Worm (Caenorhabditis elegans) whole organism, L1 larva: Measurements from ENCODE around the gene F53F1.6.
A peak's percentile ranks its signal among the peaks of the same experiment; 100 is the strongest.

Experiments used
- C04F5.9 ChIP-seq: sonication (generic microtip); optimal IDR thresholded peaks from 2 replicates; lab custom pipeline; 2016; ENCODE audit warnings: missing genetic modification characterization, missing compliant biosample characterization
- Y116A8C.19 ChIP-seq: sonication (generic microtip); optimal IDR thresholded peaks from 2 replicates; lab custom pipeline; 2016; ENCODE audit warnings: missing compliant biosample characterization, missing genetic modification characterization, borderline replicate concordance
- aha-1 ChIP-seq: fragments of 150-350 bp; optimal IDR thresholded peaks from 2 replicates; lab custom pipeline; 2014; ENCODE audit warnings: missing biosample characterization, missing genetic modification characterization
- aly-2 ChIP-seq: fragments of 150-350 bp; optimal IDR thresholded peaks from 2 replicates; lab custom pipeline; 2014; ENCODE audit warnings: missing biosample characterization, missing genetic modification characterization
- ama-1 ChIP-seq: fragments of 150-350 bp; optimal IDR thresholded peaks from 2 replicates; lab custom pipeline; 2014
- blmp-1 ChIP-seq: fragments of 150-350 bp; optimal IDR thresholded peaks from 2 replicates; lab custom pipeline; 2014; ENCODE audit warnings: missing biosample characterization, missing genetic modification characterization
- ceh-63 ChIP-seq: fragments of 200-800 bp; sonication (Bioruptor generic); optimal IDR thresholded peaks from 2 replicates; lab custom pipeline; 2018; ENCODE audit warnings: mild to moderate bottlenecking, missing genetic modification characterization, missing compliant biosample characterization
- ceh-8 ChIP-seq: fragments of 200-800 bp; sonication (Bioruptor generic); optimal IDR thresholded peaks from 2 replicates; lab custom pipeline; 2018; ENCODE audit warnings: mild to moderate bottlenecking, missing genetic modification characterization, moderate library complexity, missing compliant biosample characterization
- ceh-82 ChIP-seq, 3 experiments: fragments of 150-350 bp in 1 of 3; sonication (generic microtip) in 2 of 3; optimal IDR thresholded peaks; 2 replicates each; lab custom pipeline; 2014 to 2017; ENCODE audit warnings: missing biosample characterization in 3 of 3, missing genetic modification characterization in 3 of 3
- ceh-88 ChIP-seq: fragments of 200-800 bp; sonication (Bioruptor generic); IDR thresholded peaks from 2 replicates; pipeline ENCODE4 v1.3.6; 2022; ENCODE audit warnings: missing genetic modification characterization, missing compliant biosample characterization
- dpl-1 ChIP-seq, 3 experiments: fragments of 150-350 bp in 2 of 3; sonication (generic microtip) in 1 of 3; optimal IDR thresholded peaks; 2 replicates each; lab custom pipeline; 2014 to 2017; ENCODE audit warnings: missing biosample characterization in 3 of 3, missing genetic modification characterization in 3 of 3, missing genetic modification reagents in 3 of 3
- efl-1 ChIP-seq, 4 experiments: fragments of 150-350 bp; optimal IDR thresholded peaks in 3 of 4; peaks in 1 of 4; 1 replicate in 1 of 4; 2 replicates in 3 of 4; lab custom pipeline; 2014; ENCODE audit warnings: missing biosample characterization in 2 of 4, missing genetic modification characterization in 2 of 4, missing genetic modification reagents in 2 of 4
- egl-13 ChIP-seq: sonication (generic microtip); optimal IDR thresholded peaks from 2 replicates; lab custom pipeline; 2016; ENCODE audit warnings: missing genotype, missing genetic modification reagents, missing genetic modification characterization, missing compliant biosample characterization
- elt-2 ChIP-seq: sonication (generic microtip); optimal IDR thresholded peaks from 2 replicates; lab custom pipeline; 2016; ENCODE audit warnings: missing genetic modification characterization, mild to moderate bottlenecking, inconsistent platforms, missing compliant biosample characterization, missing genetic modification reagents
- ets-5 ChIP-seq: fragments of 200-800 bp; sonication (Bioruptor generic); IDR thresholded peaks from 2 replicates; pipeline ENCODE4 v1.3.6; 2022; ENCODE audit warnings: missing genetic modification characterization, missing compliant biosample characterization
- fkh-8 ChIP-seq: sonication (generic microtip); optimal IDR thresholded peaks from 2 replicates; lab custom pipeline; 2016; ENCODE audit warnings: mild to moderate bottlenecking, missing genetic modification characterization, missing compliant biosample characterization
- grh-1 ChIP-seq: fragments of 200-800 bp; sonication (Bioruptor generic); IDR thresholded peaks from 2 replicates; pipeline ENCODE4 v1.3.6; 2022; ENCODE audit warnings: missing genetic modification reagents, missing genetic modification characterization, missing compliant biosample characterization
- hlh-17 ChIP-seq: fragments of 200-800 bp; sonication (Bioruptor generic); optimal IDR thresholded peaks from 2 replicates; lab custom pipeline; 2018; ENCODE audit warnings: missing genetic modification characterization, mild to moderate bottlenecking, missing compliant biosample characterization, moderate library complexity, borderline replicate concordance
- hlh-4 ChIP-seq: sonication (generic microtip); optimal IDR thresholded peaks from 2 replicates; lab custom pipeline; 2016; ENCODE audit warnings: mild to moderate bottlenecking, missing genetic modification characterization, missing compliant biosample characterization
- hpl-2 ChIP-seq: fragments of 150-350 bp; optimal IDR thresholded peaks from 2 replicates; lab custom pipeline; 2014; ENCODE audit warnings: missing biosample characterization, missing genetic modification reagents, missing genetic modification characterization
- irx-1 ChIP-seq: sonication (generic microtip); optimal IDR thresholded peaks from 2 replicates; lab custom pipeline; 2016; ENCODE audit warnings: missing genetic modification characterization, missing compliant biosample characterization
- isw-1 ChIP-seq: fragments of 200-800 bp; sonication (Bioruptor generic); IDR thresholded peaks from 2 replicates; pipeline ENCODE4 v1.3.6; 2022; ENCODE audit warnings: missing genetic modification characterization, missing compliant biosample characterization
- jun-1 ChIP-seq: fragments of 150-350 bp; optimal IDR thresholded peaks from 2 replicates; lab custom pipeline; 2014; ENCODE audit warnings: missing biosample characterization, missing genetic modification reagents, missing genetic modification characterization
- lin-13 ChIP-seq: fragments of 150-350 bp; optimal IDR thresholded peaks from 2 replicates; lab custom pipeline; 2014; ENCODE audit warnings: missing biosample characterization, missing genetic modification reagents, missing genetic modification characterization
- lin-35 ChIP-seq, 2 experiments: fragments of 150-350 bp; optimal IDR thresholded peaks; 2 replicates each; lab custom pipeline; 2014; ENCODE audit warnings: missing biosample characterization in 2 of 2, missing genetic modification characterization in 2 of 2, missing genetic modification reagents in 2 of 2
- lin-39 ChIP-seq: fragments of 150-350 bp; optimal IDR thresholded peaks from 2 replicates; lab custom pipeline; 2014; ENCODE audit warnings: missing biosample characterization, missing genetic modification reagents, missing genetic modification characterization
- lsy-2 ChIP-seq, 2 experiments: fragments of 150-350 bp; optimal IDR thresholded peaks; 2 replicates each; lab custom pipeline; 2014; ENCODE audit warnings: missing biosample characterization in 2 of 2, missing genetic modification characterization in 2 of 2
- nhr-20 ChIP-seq: sonication (generic microtip); optimal IDR thresholded peaks from 2 replicates; lab custom pipeline; 2016; ENCODE audit warnings: mild to moderate bottlenecking, missing genetic modification characterization, missing compliant biosample characterization
- nhr-237 ChIP-seq: fragments of 150-350 bp; optimal IDR thresholded peaks from 2 replicates; lab custom pipeline; 2014; ENCODE audit warnings: missing biosample characterization, missing genetic modification characterization
- nhr-71 ChIP-seq: sonication (generic microtip); optimal IDR thresholded peaks from 2 replicates; lab custom pipeline; 2016; ENCODE audit warnings: mild to moderate bottlenecking, missing genetic modification characterization, moderate library complexity, missing compliant biosample characterization
- nhr-76 ChIP-seq: sonication (generic microtip); optimal IDR thresholded peaks from 2 replicates; lab custom pipeline; 2017; ENCODE audit warnings: missing biosample characterization, missing genetic modification characterization
- nhr-84 ChIP-seq: sonication (generic microtip); optimal IDR thresholded peaks from 2 replicates; lab custom pipeline; 2017; ENCODE audit warnings: missing biosample characterization, missing genetic modification characterization
- nhr-90 ChIP-seq: sonication (generic microtip); optimal IDR thresholded peaks from 2 replicates; lab custom pipeline; 2016; ENCODE audit warnings: mild to moderate bottlenecking, missing genetic modification characterization, missing compliant biosample characterization; ENCODE audit not compliant: poor library complexity
- pag-3 ChIP-seq: sonication (generic microtip); optimal IDR thresholded peaks from 2 replicates; lab custom pipeline; 2017; ENCODE audit warnings: missing genetic modification characterization, mild to moderate bottlenecking, missing compliant biosample characterization, antibody characterized with exemption, borderline replicate concordance; ENCODE audit not compliant: insufficient read depth
- pax-3 ChIP-seq: fragments of 200-800 bp; sonication (Bioruptor generic); optimal IDR thresholded peaks from 2 replicates; lab custom pipeline; 2018; ENCODE audit warnings: mild to moderate bottlenecking, missing genetic modification characterization, moderate library complexity, missing compliant biosample characterization
- skn-1 ChIP-seq: fragments of 150-350 bp; optimal IDR thresholded peaks from 2 replicates; lab custom pipeline; 2014; ENCODE audit warnings: missing biosample characterization, missing genetic modification characterization
- snpc-4 ChIP-seq: fragments of 150-350 bp; optimal IDR thresholded peaks from 2 replicates; lab custom pipeline; 2014; ENCODE audit warnings: missing biosample characterization, missing genetic modification characterization
- snu-23 ChIP-seq: sonication (generic microtip); optimal IDR thresholded peaks from 2 replicates; lab custom pipeline; 2016; ENCODE audit warnings: missing genetic modification characterization, missing compliant biosample characterization
- sox-4 ChIP-seq: sonication (generic microtip); optimal IDR thresholded peaks from 2 replicates; lab custom pipeline; 2016; ENCODE audit warnings: missing genetic modification characterization, missing compliant biosample characterization
- sup-37 ChIP-seq: fragments of 200-800 bp; sonication (Bioruptor generic); optimal IDR thresholded peaks from 2 replicates; lab custom pipeline; 2018; ENCODE audit warnings: mild to moderate bottlenecking, missing genetic modification characterization, missing compliant biosample characterization
- swsn-7 ChIP-seq: sonication (generic microtip); optimal IDR thresholded peaks from 2 replicates; lab custom pipeline; 2016; ENCODE audit warnings: missing genetic modification characterization, missing compliant biosample characterization
- tbx-2 ChIP-seq: sonication (generic microtip); optimal IDR thresholded peaks from 2 replicates; lab custom pipeline; 2016; ENCODE audit warnings: missing genetic modification characterization, missing compliant biosample characterization
- unc-130 ChIP-seq: fragments of 150-350 bp; optimal IDR thresholded peaks from 2 replicates; lab custom pipeline; 2017; ENCODE audit warnings: missing biosample characterization, missing genetic modification characterization, inconsistent platforms
- unc-30 ChIP-seq: sonication (generic microtip); optimal IDR thresholded peaks from 2 replicates; lab custom pipeline; 2017; ENCODE audit warnings: missing biosample characterization, missing genetic modification characterization
- unc-62 ChIP-seq: fragments of 150-350 bp; optimal IDR thresholded peaks from 2 replicates; lab custom pipeline; 2014; ENCODE audit warnings: missing biosample characterization, missing genetic modification reagents, missing genetic modification characterization
- unc-86 ChIP-seq: sonication (generic microtip); optimal IDR thresholded peaks from 2 replicates; lab custom pipeline; 2016; ENCODE audit warnings: missing genetic modification characterization, missing compliant biosample characterization
- vab-15 ChIP-seq: sonication (generic microtip); optimal IDR thresholded peaks from 2 replicates; lab custom pipeline; 2017; ENCODE audit warnings: missing genotype, mild to moderate bottlenecking, missing genetic modification characterization, missing compliant biosample characterization
- zip-4 ChIP-seq: fragments of 200-800 bp; sonication (Bioruptor generic); optimal IDR thresholded peaks from 2 replicates; lab custom pipeline; 2018; ENCODE audit warnings: mild to moderate bottlenecking, missing genetic modification characterization, moderate library complexity, missing compliant biosample characterization
- ztf-4 ChIP-seq: fragments of 150-350 bp; optimal IDR thresholded peaks from 2 replicates; lab custom pipeline; 2014; ENCODE audit warnings: missing biosample characterization, missing genetic modification characterization

F53F1.6 gene

DNA sequence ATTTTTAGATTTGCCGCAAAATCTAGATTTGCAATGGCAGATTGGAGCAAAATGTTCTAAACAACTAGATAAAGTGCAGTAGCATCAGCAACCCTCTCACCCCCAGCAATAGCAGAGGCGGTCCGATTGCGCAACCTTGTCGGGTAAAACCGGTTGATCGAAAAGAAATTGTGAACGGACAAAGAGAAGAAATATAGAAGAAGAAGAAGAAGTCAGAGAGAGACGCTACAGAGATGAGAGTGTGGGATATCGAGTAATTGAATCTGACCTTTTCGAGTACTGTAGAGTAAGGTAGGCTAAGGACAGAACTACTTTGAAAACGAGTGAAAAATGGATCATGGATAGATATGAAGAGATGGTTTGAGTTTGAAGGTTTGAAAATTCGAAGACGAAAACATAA lies 41.6 kb downstream of the F53F1.6 start (continued):
- TF ChIP-seq ztf-4 (tag; lab: Kevin White, UChicago) (no peak), blmp-1 (peak; percentile 71), sox-4 (tag; lab: Kevin White, UChicago) (no peak), vab-15 (tag; lab: Kevin White, UChicago) (no peak), ceh-8 (GFP tag; lab: Kevin White, UChicago) (no peak), ceh-88 (GFP tag; lab: Robert Waterston, UW) (no peak), ceh-63 (no peak), nhr-237 (tag; lab: Kevin White, UChicago) (no peak), C04F5.9 (tag; lab: Kevin White, UChicago) (no peak), snpc-4 (tag; lab: Kevin White, UChicago) (no peak), jun-1 (tag; lab: Kevin White, UChicago) (no peak), skn-1 (tag; lab: Kevin White, UChicago) (no peak), unc-30 (tag; lab: Kevin White, UChicago) (no peak), irx-1 (no peak), efl-1 (optimal IDR thresholded peaks at IDR 0.05; lab: Kevin White, UChicago) (no peak), efl-1 (GFP tag; optimal IDR thresholded peaks at IDR 0.05 in 1 of 2; lab: Kevin White, UChicago) (no peak), nhr-90 (peak; percentile 26), hpl-2 (GFP tag; lab: Kevin White, UChicago) (no peak), ets-5 (no peak), isw-1 (GFP tag; lab: Robert Waterston, UW) (no peak), Y116A8C.19 (tag; lab: Kevin White, UChicago) (no peak), elt-2 (tag; lab: Kevin White, UChicago) (no peak), pax-3 (tag; lab: Kevin White, UChicago) (no peak), nhr-84 (tag; lab: Kevin White, UChicago) (no peak), hlh-17 (GFP tag; lab: Kevin White, UChicago) (no peak), nhr-20 (tag; lab: Kevin White, UChicago) (peak; percentile 38), unc-62 (no peak), fkh-8 (tag; lab: Kevin White, UChicago) (no peak), snu-23 (GFP tag; lab: Kevin White, UChicago) (peak; percentile 30), hlh-4 (no peak), pag-3 (no peak), aly-2 (tag; lab: Kevin White, UChicago) (no peak), lin-39 (no peak), unc-130 (tag; lab: Kevin White, UChicago) (no peak), ama-1 (no peak), swsn-7 (tag; lab: Kevin White, UChicago) (no peak), dpl-1 (GFP tag; optimal IDR thresholded peaks at IDR 0.05; lab: Kevin White, UChicago) (peak in 1 of 3 experiments; percentile 1), egl-13 (tag; lab: Kevin White, UChicago) (no peak), lsy-2 (tag; optimal IDR thresholded peaks at IDR 0.05; lab: Kevin White, UChicago) (peak in 1 of 2 experiments; percentile 70), tbx-2 (tag; lab: Kevin White, UChicago) (no peak), nhr-76 (tag; lab: Kevin White, UChicago) (no peak), unc-86 (tag; lab: Kevin White, UChicago) (no peak), aha-1 (tag; lab: Kevin White, UChicago) (no peak), sup-37 (GFP tag; lab: Kevin White, UChicago) (no peak), lin-13 (GFP tag; lab: Kevin White, UChicago) (no peak), grh-1 (GFP tag; lab: Robert Waterston, UW) (peak; percentile 94), lin-35 (GFP tag; optimal IDR thresholded peaks at IDR 0.05; lab: Kevin White, UChicago) (no peak), ceh-82 (tag; optimal IDR thresholded peaks at IDR 0.05; lab: Kevin White, UChicago) (no peak), nhr-71 (peak; percentile 19), zip-4 (no peak)
